Worm (Caenorhabditis elegans): ENCODE results near the gene F23H12.10.

ce11 chrV:12369437-12369836 lies 4.6 kb downstream of the F23H12.10 start, which contains the start of gene gcy-13:
- TF ChIP-seq tab-1 (GFP tag; IDR thresholded peaks at IDR 0.05), result no peak
- no peak for TF ChIP-seq flt-1 (GFP tag; IDR thresholded peaks at IDR 0.05)
- no peak for TF ChIP-seq T22C8.4 (GFP tag; IDR thresholded peaks at IDR 0.05)
- no peak for TF ChIP-seq cog-1 (tag; optimal IDR thresholded peaks at IDR 0.05)
- TF ChIP-seq ztf-29 (GFP tag; IDR thresholded peaks at IDR 0.05), result no peak
- no peak for TF ChIP-seq ztf-23 (GFP tag; IDR thresholded peaks at IDR 0.05)
- TF ChIP-seq klf-2 (GFP tag; conservative IDR thresholded peaks at IDR 0.05), result no peak
- TF ChIP-seq med-1 (GFP tag; optimal IDR thresholded peaks at IDR 0.05; ENCODE audit: insufficient read depth), result no peak
- no peak for TF ChIP-seq ref-1 (GFP tag; conservative IDR thresholded peaks at IDR 0.05)
